Fruit fly (Drosophila melanogaster): ENCODE results near the gene CG46426.

DNA sequence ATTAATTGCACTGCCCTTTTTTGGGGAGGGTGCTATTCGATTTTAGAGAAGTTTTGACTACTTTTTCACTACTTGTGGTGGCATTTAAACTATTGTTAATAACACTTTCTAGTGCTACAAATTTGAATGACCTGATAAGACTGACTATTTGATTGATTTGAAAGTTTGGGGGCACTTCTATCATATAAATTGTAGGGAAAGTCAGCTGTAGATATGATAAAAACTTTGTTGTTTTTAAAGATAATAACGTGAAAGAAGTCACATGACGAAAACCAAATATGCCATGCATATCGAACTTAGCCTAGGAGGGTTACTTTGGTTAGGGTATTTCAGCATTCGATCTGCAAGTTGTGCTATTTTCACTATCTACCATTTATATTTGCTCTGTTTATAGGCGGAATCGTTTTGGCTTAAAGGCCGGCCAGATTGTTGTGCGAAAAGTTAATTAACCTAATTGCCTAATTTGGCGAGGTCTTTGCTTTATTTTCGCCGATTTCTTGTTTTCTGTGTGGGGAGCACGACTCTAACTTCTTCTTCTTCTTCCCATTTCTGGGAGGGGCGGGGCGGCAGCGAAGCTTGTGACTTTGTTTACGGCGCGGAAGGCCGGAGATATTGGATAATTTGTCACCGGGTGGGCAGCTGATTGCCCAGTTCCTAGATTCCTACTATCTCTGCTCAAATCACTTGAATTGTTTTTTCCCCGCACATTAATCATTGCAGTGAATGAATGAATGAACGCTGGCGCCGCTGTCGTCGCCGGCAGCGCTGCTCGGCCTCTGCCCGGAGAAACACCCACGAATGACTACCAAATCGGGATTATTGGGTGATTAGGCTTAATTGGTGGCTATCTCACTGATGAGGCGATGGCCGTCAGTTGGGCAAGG is 29.6 kb upstream of the CG46426 start:
- TF ChIP-seq brk (GFP tag; optimal IDR thresholded peaks at IDR 0.05) (no peak), Hr78 (GFP tag; optimal IDR thresholded peaks at IDR 0.05) (no peak), jim (GFP tag; optimal IDR thresholded peaks at IDR 0.05) (no peak), OdsH (GFP tag; optimal IDR thresholded peaks at IDR 0.05) (no peak), h (GFP tag; optimal IDR thresholded peaks at IDR 0.05) (no peak), foxo (GFP tag; optimal IDR thresholded peaks at IDR 0.05) (no peak), ey (GFP tag; optimal IDR thresholded peaks at IDR 0.05) (no peak), sv (GFP tag; optimal IDR thresholded peaks at IDR 0.05) (no peak), CG32264 (GFP tag; optimal IDR thresholded peaks at IDR 0.05) (no peak)

Measured in whole organism, wandering third instar larva.